Fruit fly (Drosophila melanogaster) whole organism, prepupa: ENCODE results near the gene papi.

Experiments
- CG8319 ChIP-seq: fragments of 200-800 bp; sonication (Bioruptor generic); optimal IDR thresholded peaks from 3 replicates; lab custom pipeline; 2016; ENCODE audit warnings: missing biosample characterization, missing genetic modification characterization
- eg ChIP-seq: fragments of 200-800 bp; sonication (Bioruptor generic); IDR thresholded peaks from 3 replicates; pipeline ENCODE4 v1.3.6; 2022; ENCODE audit warnings: missing biosample characterization, missing genetic modification characterization
- salr ChIP-seq, 2 experiments: fragments of 200-800 bp; sonication (Bioruptor generic); optimal IDR thresholded peaks; 3 replicates each; lab custom pipeline; 2016 to 2018; ENCODE audit warnings: missing biosample characterization in 2 of 2, missing genetic modification characterization in 2 of 2, mild to moderate bottlenecking in 1 of 2

DNA sequence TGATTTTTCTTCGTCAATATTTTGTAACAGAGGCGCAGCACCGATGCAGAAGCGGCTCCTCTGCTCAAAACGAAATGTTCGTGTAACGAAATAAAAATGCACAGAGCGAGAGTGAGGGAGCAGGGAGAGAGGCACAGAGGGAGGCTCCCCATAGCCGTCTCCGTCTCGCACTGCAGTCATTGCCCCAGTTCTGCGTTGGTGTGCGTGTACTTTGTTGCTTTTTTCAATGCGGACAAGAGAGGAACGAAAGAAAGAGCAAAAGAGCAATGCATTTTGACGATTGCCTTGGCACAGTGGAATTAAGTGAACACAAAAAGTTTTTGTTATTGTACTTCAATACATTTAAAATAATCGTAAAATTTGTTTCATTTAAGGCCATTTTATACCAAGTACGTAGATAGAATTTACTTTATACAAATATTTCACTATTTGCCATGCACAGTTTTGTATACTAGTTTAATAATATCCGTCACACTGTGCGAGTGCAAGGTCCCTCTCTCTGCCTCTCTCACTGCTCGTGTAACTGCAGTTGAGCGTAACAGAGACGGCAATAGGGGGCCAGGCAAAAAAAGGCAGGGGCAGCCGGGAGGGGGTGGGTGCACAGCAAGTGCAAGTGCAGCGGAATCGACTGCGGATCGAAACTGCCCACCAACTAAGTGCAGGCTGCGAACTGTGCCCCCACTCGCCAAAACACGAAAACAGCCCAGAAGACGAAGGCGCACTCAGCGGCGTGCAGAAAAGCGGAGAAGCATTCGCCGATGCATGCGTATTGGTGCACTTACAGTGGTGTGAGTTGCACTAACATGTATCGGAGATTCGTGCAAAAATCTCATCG lies 18.3 kb upstream of the papi start:
- peak; percentile 99 to 100 for TF ChIP-seq salr (GFP tag; optimal IDR thresholded peaks at IDR 0.05; lab: Kevin White, UChicago)
- peak; percentile 100 for TF ChIP-seq CG8319
- peak; percentile 100 for TF ChIP-seq eg (GFP tag; lab: Robert Waterston, UW)
